Fruit fly (Drosophila melanogaster) ovary, adult (tissue): Measurements from ENCODE around the gene CG32440.

Source experiments
- CG17801 ChIP-seq: fragments of 200-800 bp; optimal IDR thresholded peaks from 2 replicates; lab custom pipeline; 2019; ENCODE audit warnings: missing biosample characterization, mild to moderate bottlenecking, missing genetic modification characterization, moderate library complexity; ENCODE audit not compliant: partially characterized antibody

The CG32440 gene

dm6 chr3L:21400206-21400605, 40.2 kb downstream of the CG32440 start:
- no peak for TF ChIP-seq CG17801 (GFP tag; lab: Kevin White, UChicago)

dm6 chr3L:21402552-21402951, 42.6 kb downstream of the CG32440 start:
- no peak for TF ChIP-seq CG17801 (GFP tag; lab: Kevin White, UChicago)

- TF ChIP-seq CG17801 (GFP tag; lab: Kevin White, UChicago) = no peak
These were observed 46.7 kb downstream of the CG32440 start, which contains the start of gene sa for dm6 chr3L:21406638-21407037. TSS of gene sa (minus strand) at chr3L:21406738.
